Worm (Caenorhabditis elegans): ENCODE results near the gene arf-1.

DNA sequence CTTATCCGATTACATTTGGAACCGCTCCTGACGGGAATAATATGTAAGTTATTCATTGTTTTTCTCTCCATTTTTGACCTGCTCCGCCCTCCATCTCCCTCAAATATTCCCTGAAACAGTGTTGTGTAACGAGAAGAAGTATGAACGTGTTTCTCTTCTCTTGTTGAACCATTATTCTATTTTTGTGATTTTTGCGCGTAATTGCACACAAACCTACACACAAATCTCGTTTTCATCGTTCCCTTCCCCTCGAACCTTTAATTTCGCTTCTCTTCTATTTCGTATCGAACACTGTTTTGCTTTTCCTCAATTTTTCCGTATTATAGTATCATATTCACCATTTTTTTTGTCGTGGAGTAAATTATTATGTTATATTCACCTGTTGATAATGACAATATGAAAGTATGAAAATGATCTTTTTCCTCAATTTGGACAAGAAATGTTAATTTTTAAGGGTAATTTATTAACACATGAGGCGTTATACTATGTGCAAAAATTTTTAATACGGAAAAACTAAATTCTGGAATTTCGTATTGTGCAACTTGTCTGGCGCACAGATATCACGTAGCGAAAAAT is 2.6 kb downstream of the arf-1 start:
- TF ChIP-seq dao-5 (tag; optimal IDR thresholded peaks at IDR 0.05) (no peak), him-1 (tag; optimal IDR thresholded peaks at IDR 0.05) (no peak)
